Fruit fly (Drosophila melanogaster) whole organism, adult: Measurements from ENCODE around the gene Zip71B.

Source experiments
- CG1620 ChIP-seq: fragments of 200-800 bp; sonication (Bioruptor generic); optimal IDR thresholded peaks from 2 replicates; lab custom pipeline; 2016; ENCODE audit warnings: missing biosample characterization, missing genetic modification characterization
- CG33017 ChIP-seq: fragments of 200-800 bp; sonication (Bioruptor generic); optimal IDR thresholded peaks from 2 replicates; lab custom pipeline; 2018; ENCODE audit warnings: missing biosample characterization, mild to moderate bottlenecking, missing genetic modification characterization, moderate library complexity
- CG7045 ChIP-seq: fragments of 200-800 bp; sonication (Bioruptor generic); optimal IDR thresholded peaks from 2 replicates; lab custom pipeline; 2017; ENCODE audit warnings: missing biosample characterization, mild to moderate bottlenecking, missing genetic modification characterization
- CG7101 ChIP-seq: fragments of 200-800 bp; sonication (Bioruptor generic); optimal IDR thresholded peaks from 2 replicates; lab custom pipeline; 2018; ENCODE audit warnings: missing biosample characterization, mild to moderate bottlenecking, missing genetic modification characterization, moderate library complexity
- Clk ChIP-seq: fragments of 200-800 bp; sonication (Bioruptor generic); optimal IDR thresholded peaks from 2 replicates; lab custom pipeline; 2017; ENCODE audit warnings: missing biosample characterization, missing genetic modification characterization
- Crg-1 ChIP-seq: fragments of 200-800 bp; sonication (Bioruptor generic); optimal IDR thresholded peaks from 2 replicates; lab custom pipeline; 2016; ENCODE audit warnings: missing biosample characterization, missing genetic modification characterization
- Hr96 ChIP-seq: fragments of 200-800 bp; sonication (Bioruptor generic); optimal IDR thresholded peaks from 2 replicates; lab custom pipeline; 2016; ENCODE audit warnings: missing biosample characterization, missing genetic modification characterization
- Mnt ChIP-seq: fragments of 200-800 bp; sonication (Bioruptor generic); optimal IDR thresholded peaks from 2 replicates; lab custom pipeline; 2016; ENCODE audit warnings: missing biosample characterization, mild to moderate bottlenecking, missing genetic modification characterization
- kay ChIP-seq: fragments of 200-800 bp; sonication (Bioruptor generic); peaks from one replicate; lab custom pipeline; 2016; ENCODE audit warnings: missing biosample characterization, missing genetic modification characterization, borderline replicate concordance
- ovo ChIP-seq: fragments of 200-800 bp; sonication (Bioruptor generic); optimal IDR thresholded peaks from 2 replicates; lab custom pipeline; 2016; ENCODE audit warnings: missing biosample characterization, missing genetic modification characterization
- tj ChIP-seq: fragments of 200-800 bp; sonication (Bioruptor generic); optimal IDR thresholded peaks from 3 replicates; lab custom pipeline; 2017; ENCODE audit warnings: missing biosample characterization, mild to moderate bottlenecking, missing genetic modification characterization, moderate library complexity
- toe ChIP-seq: fragments of 200-800 bp; sonication (Bioruptor generic); optimal IDR thresholded peaks from 2 replicates; lab custom pipeline; 2016; ENCODE audit warnings: missing biosample characterization, missing genetic modification characterization

dm6 chr3L:15039510-15039909 is 47.4 kb downstream of the Zip71B start:
- TF ChIP-seq CG33017 (tag; lab: Kevin White, UChicago) = no peak
- no peak for TF ChIP-seq CG7101 (tag; lab: Kevin White, UChicago)
- no peak for TF ChIP-seq CG7045 (GFP tag; lab: Kevin White, UChicago)
- TF ChIP-seq Hr96 = no peak
- no peak for TF ChIP-seq Crg-1 (GFP tag; lab: Kevin White, UChicago)
- no peak for TF ChIP-seq CG1620 (GFP tag; lab: Kevin White, UChicago)
- no peak for TF ChIP-seq ovo (GFP tag; lab: Kevin White, UChicago)
- TF ChIP-seq Mnt = no peak
- TF ChIP-seq kay = no peak
- TF ChIP-seq toe (GFP tag; lab: Kevin White, UChicago) = no peak
- no peak for TF ChIP-seq Clk (GFP tag; lab: Kevin White, UChicago)
- no peak for TF ChIP-seq tj (GFP tag; lab: Kevin White, UChicago)
